Fruit fly (Drosophila melanogaster): ENCODE data around the gene Diedel.

Gene Diedel

dm6 chr3R:29493242-29493944 lies at the start of gene Diedel, which contains the start of gene CG2310 (continued):
- TF ChIP-seq CG17802 (tag; optimal IDR thresholded peaks at IDR 0.05) (peak; percentile 17), sens (GFP tag) (peak; percentile 43), Adf1 (GFP tag; IDR thresholded peaks at IDR 0.05) (peak; percentile 71; the same call in 1 of the 2 replicates), CG10979 (tag; optimal IDR thresholded peaks at IDR 0.05) (peak; percentile 37), CG3838 (GFP tag; optimal IDR thresholded peaks at IDR 0.05) (no peak), Drgx (GFP tag; IDR thresholded peaks at IDR 0.05) (no peak), NK7.1 (GFP tag; optimal IDR thresholded peaks at IDR 0.05) (no peak), CG8478 (optimal IDR thresholded peaks at IDR 0.05) (peak; percentile 96), seq (GFP tag; IDR thresholded peaks at IDR 0.05) (no peak), Ada2b (GFP tag; IDR thresholded peaks at IDR 0.05) (no peak), Jarid2 (GFP tag; optimal IDR thresholded peaks at IDR 0.05) (peak; percentile 81), CG11085 (GFP tag; IDR thresholded peaks at IDR 0.05) (no peak), CG7963 (GFP tag; IDR thresholded peaks at IDR 0.05; ENCODE audit: partially characterized antibody) (no peak), CG15479 (GFP tag; optimal IDR thresholded peaks at IDR 0.05) (no peak), unpg (GFP tag; optimal IDR thresholded peaks at IDR 0.05) (no peak), CG17186 (GFP tag; optimal IDR thresholded peaks at IDR 0.05) (peak; percentile 32), CG14710 (tag; optimal IDR thresholded peaks at IDR 0.05) (peak; percentile 67), CG7372 (GFP tag; IDR thresholded peaks at IDR 0.05) (no peak), az2 (GFP tag; optimal IDR thresholded peaks at IDR 0.05) (no peak), cad (GFP tag; optimal IDR thresholded peaks at IDR 0.05) (no peak), CG4617 (GFP tag; optimal IDR thresholded peaks at IDR 0.05; ENCODE audit: borderline replicate concordance) (peak; percentile 2), zf30C (GFP tag; optimal IDR thresholded peaks at IDR 0.05) (no peak), disco-r (GFP tag; optimal IDR thresholded peaks at IDR 0.05) (no peak), CG11723 (GFP tag; optimal IDR thresholded peaks at IDR 0.05) (no peak), CG2129 (GFP tag; IDR thresholded peaks at IDR 0.05; ENCODE audit: partially characterized antibody) (0 out of 2 replicates have a peak, but pooled peaks have one; percentile 26), Dfd (GFP tag; optimal IDR thresholded peaks at IDR 0.05) (no peak), CG6854 (GFP tag; optimal IDR thresholded peaks at IDR 0.05) (no peak), Optix (GFP tag; IDR thresholded peaks at IDR 0.05) (no peak), Atf3 (GFP tag; optimal IDR thresholded peaks at IDR 0.05) (no peak), MESR4 (GFP tag; optimal IDR thresholded peaks at IDR 0.05) (peak; percentile 73), E2f1 (GFP tag; IDR thresholded peaks at IDR 0.05) (no peak), CG14050 (GFP tag; IDR thresholded peaks at IDR 0.05) (no peak; the same call in 2 of the 3 replicates), CG15696 (tag; optimal IDR thresholded peaks at IDR 0.05) (peak; percentile 35), sug (tag; optimal IDR thresholded peaks at IDR 0.05) (peak; percentile 27), pum (GFP tag; optimal IDR thresholded peaks at IDR 0.05) (no peak), CG17568 (GFP tag; optimal IDR thresholded peaks at IDR 0.05) (no peak), E2f2 (GFP tag; IDR thresholded peaks at IDR 0.05) (peak; percentile 73), Doc3 (GFP tag; IDR thresholded peaks at IDR 0.05; ENCODE audit: partially characterized antibody) (no peak), CG9932 (GFP tag; IDR thresholded peaks at IDR 0.05) (peak; percentile 39), TFAM (GFP tag; optimal IDR thresholded peaks at IDR 0.05) (no peak), toy (GFP tag; IDR thresholded peaks at IDR 0.05) (no peak), ftz-f1 (GFP tag; optimal IDR thresholded peaks at IDR 0.05) (no peak), Lpt (GFP tag; optimal IDR thresholded peaks at IDR 0.05) (no peak), vvl (GFP tag; IDR thresholded peaks at IDR 0.05) (peak; percentile 37; the same call in 1 of the 2 replicates), CG3847 (GFP tag; IDR thresholded peaks at IDR 0.05) (peak; percentile 78), tap (tag; optimal IDR thresholded peaks at IDR 0.05) (no peak), sima (GFP tag; optimal IDR thresholded peaks at IDR 0.05) (no peak), Dad (GFP tag; optimal IDR thresholded peaks at IDR 0.05) (no peak), usp (GFP tag; optimal IDR thresholded peaks at IDR 0.05) (no peak), phol (tag; optimal IDR thresholded peaks at IDR 0.05) (peak; percentile 47), CG8944 (GFP tag; optimal IDR thresholded peaks at IDR 0.05) (no peak)
